Worm (Caenorhabditis elegans): ENCODE results near the gene mps-4.
A peak's percentile ranks its signal among the peaks of the same experiment; 100 is the strongest.

The mps-4 gene

DNA sequence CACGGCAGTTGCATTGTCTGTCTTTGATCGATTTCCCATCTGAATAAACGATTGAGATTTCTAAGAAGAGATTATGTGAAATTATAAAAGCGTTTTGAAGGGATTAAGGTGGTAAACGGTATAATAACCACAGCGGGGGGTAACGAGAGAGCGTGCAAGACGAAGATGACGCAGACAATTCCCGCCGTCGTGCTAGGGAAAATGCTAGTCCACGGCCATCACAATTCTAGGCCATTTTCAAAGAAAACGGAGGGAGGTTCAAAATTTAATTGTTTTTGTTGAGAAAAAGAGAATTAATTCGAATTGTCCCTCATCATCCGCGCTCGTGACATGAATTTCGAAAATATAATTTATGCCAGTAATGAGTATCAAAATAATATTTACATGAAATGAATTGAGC is 47.5 kb upstream of the mps-4 start, which contains the start of gene F10E9.11:
F10E9.11 (minus strand) TSS at position 161 of the 400 bp plus-strand sequence.
- TF ChIP-seq T07F8.4 (tag; optimal IDR thresholded peaks at IDR 0.05) (no peak), zim-3 (tag; optimal IDR thresholded peaks at IDR 0.05) (no peak), unc-130 (GFP tag; optimal IDR thresholded peaks at IDR 0.05) (peak; percentile 89), snpc-3.4 (tag; optimal IDR thresholded peaks at IDR 0.05) (no peak), madf-8 (GFP tag; conservative IDR thresholded peaks at IDR 0.05) (peak; percentile 69), dox-1 (GFP tag; IDR thresholded peaks at IDR 0.05) (peak; percentile 92), madf-10 (tag; optimal IDR thresholded peaks at IDR 0.05) (peak; percentile 66), hlh-12 (tag; optimal IDR thresholded peaks at IDR 0.05) (no peak), attf-5 (GFP tag; optimal IDR thresholded peaks at IDR 0.05) (peak; percentile 67), cebp-2 (GFP tag; IDR thresholded peaks at IDR 0.05) (no peak), let-526 (GFP tag; IDR thresholded peaks at IDR 0.05) (peak; percentile 81), ceh-27 (GFP tag; optimal IDR thresholded peaks at IDR 0.05) (peak; percentile 95), C06A6.2 (GFP tag; conservative IDR thresholded peaks at IDR 0.05) (no peak), sdz-38 (tag; optimal IDR thresholded peaks at IDR 0.05) (no peak), mel-28 (tag; optimal IDR thresholded peaks at IDR 0.05; ENCODE audit: borderline replicate concordance) (no peak), ceh-79 (tag; optimal IDR thresholded peaks at IDR 0.05) (no peak), F52B5.7 (tag; optimal IDR thresholded peaks at IDR 0.05) (no peak), rec-8 (tag; optimal IDR thresholded peaks at IDR 0.05) (peak in 1 of 2 experiments; percentile 66), Y53F4B.3 (GFP tag; IDR thresholded peaks at IDR 0.05) (no peak), Y56A3A.18 (GFP tag; IDR thresholded peaks at IDR 0.05) (no peak), hrde-1 (tag; optimal IDR thresholded peaks at IDR 0.05; ENCODE audit: borderline replicate concordance) (no peak), nfya-2 (GFP tag; IDR thresholded peaks at IDR 0.05) (no peak), bed-1 (GFP tag; IDR thresholded peaks at IDR 0.05) (no peak), lin-35 (GFP tag; optimal IDR thresholded peaks at IDR 0.05) (peak; percentile 11 to 68 (median 28)), hmg-20 (GFP tag; IDR thresholded peaks at IDR 0.05) (peak; percentile 44; the same call in 1 of the 2 replicates), pbrm-1 (GFP tag; IDR thresholded peaks at IDR 0.05) (peak; percentile 78), K11D2.4 (GFP tag; IDR thresholded peaks at IDR 0.05) (peak; percentile 58; the same call in 1 of the 2 replicates), mes-4 (tag; optimal IDR thresholded peaks at IDR 0.05) (no peak), nfyb-1 (GFP tag; IDR thresholded peaks at IDR 0.05) (peak; percentile 64), akir-1 (GFP tag; optimal IDR thresholded peaks at IDR 0.05) (peak; percentile 75), B0035.1 (tag; optimal IDR thresholded peaks at IDR 0.05) (no peak), ama-1 (optimal IDR thresholded peaks at IDR 0.05) (no peak), ama-1 (GFP tag; optimal IDR thresholded peaks at IDR 0.05) (no peak), lsl-1 (GFP tag; optimal IDR thresholded peaks at IDR 0.05) (peak; percentile 69), nhr-120 (GFP tag; IDR thresholded peaks at IDR 0.05) (no peak), madf-3 (GFP tag; IDR thresholded peaks at IDR 0.05) (peak; percentile 85; the same call in 1 of the 2 replicates), nhr-27 (tag; optimal IDR thresholded peaks at IDR 0.05) (no peak), let-607 (tag; optimal IDR thresholded peaks at IDR 0.05) (peak in 1 of 2 experiments; percentile 33), sptf-2 (GFP tag; optimal IDR thresholded peaks at IDR 0.05) (no peak), K12H6.12 (tag; optimal IDR thresholded peaks at IDR 0.05) (peak; percentile 57), ets-4 (GFP tag; optimal IDR thresholded peaks at IDR 0.05) (no peak), Y53G8AR.9 (GFP tag; conservative IDR thresholded peaks at IDR 0.05) (peak; percentile 62; the same call in 1 of the 2 replicates), tbp1 (GFP tag; optimal IDR thresholded peaks at IDR 0.05) (peak; percentile 57), B0336.3 (GFP tag; IDR thresholded peaks at IDR 0.05) (no peak), ekl-4 (GFP tag; IDR thresholded peaks at IDR 0.05) (peak; percentile 62), ZK185.1 (tag; optimal IDR thresholded peaks at IDR 0.05; ENCODE audit: poor library complexity, severe bottlenecking) (peak; percentile 88), T26A5.8 (tag; optimal IDR thresholded peaks at IDR 0.05) (no peak), lag-1 (GFP tag; IDR thresholded peaks at IDR 0.05) (no peak), F33H1.4 (GFP tag; IDR thresholded peaks at IDR 0.05) (peak; percentile 71)
